Fruit fly (Drosophila melanogaster): Measurements from ENCODE around the gene RpL9.
A peak's percentile ranks its signal among the peaks of the same experiment; 100 is the strongest.

Gene RpL9

DNA sequence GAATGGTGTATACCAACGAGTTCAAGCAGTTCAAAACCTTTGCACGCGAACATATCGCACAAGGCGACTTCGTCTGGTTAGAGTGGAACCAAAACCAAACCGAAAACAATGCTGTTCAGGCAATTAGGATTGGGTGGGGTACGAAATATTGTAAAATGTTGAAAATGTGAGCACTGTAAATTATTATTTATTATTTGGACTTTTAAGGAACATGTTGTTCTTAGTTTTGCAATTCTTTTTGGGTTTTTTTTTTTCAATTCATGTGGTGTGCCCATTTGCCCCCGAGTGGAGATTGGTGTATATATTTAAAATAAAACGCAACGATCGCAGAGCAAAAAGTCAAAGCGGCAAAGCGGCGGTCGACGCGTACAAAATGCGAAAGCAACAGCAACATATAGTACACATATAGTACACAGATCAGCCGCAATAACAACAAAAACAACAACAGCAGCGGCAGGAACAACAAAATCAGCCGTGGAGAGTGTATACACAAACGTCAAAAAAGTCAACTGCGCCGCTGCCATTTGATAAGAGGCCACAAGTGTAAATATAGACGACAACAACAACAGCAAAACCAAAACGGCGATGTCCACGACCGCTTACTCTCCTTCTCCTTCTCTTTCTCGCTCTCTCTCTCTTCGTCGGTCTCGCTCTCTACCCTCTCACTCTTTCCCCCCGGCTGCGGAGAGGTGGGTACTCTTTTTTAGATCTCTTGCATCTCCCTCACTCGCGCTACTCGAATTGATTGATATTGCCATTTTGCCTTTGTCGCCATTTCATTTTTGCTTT lies 40.9 kb upstream of the RpL9 start (continued):
- no peak for TF ChIP-seq CG4404 (GFP tag; IDR thresholded peaks at IDR 0.05)
- TF ChIP-seq her (GFP tag; optimal IDR thresholded peaks at IDR 0.05) = no peak
- TF ChIP-seq Aef1 (GFP tag; IDR thresholded peaks at IDR 0.05) = peak; percentile 74
- no peak for TF ChIP-seq Dad (GFP tag; optimal IDR thresholded peaks at IDR 0.05)
- peak; percentile 19 for TF ChIP-seq CG13775 (GFP tag; optimal IDR thresholded peaks at IDR 0.05)
- no peak for TF ChIP-seq CG3995 (GFP tag; optimal IDR thresholded peaks at IDR 0.05)
- TF ChIP-seq pan (optimal IDR thresholded peaks at IDR 0.05) = no peak
- TF ChIP-seq pan (GFP tag; optimal IDR thresholded peaks at IDR 0.05 in 1 of 2, IDR thresholded peaks at IDR 0.05 in 1 of 2) = peak in 1 of 2 experiments; percentile 14
- no peak for TF ChIP-seq CG12942 (GFP tag; optimal IDR thresholded peaks at IDR 0.05)
- no peak for TF ChIP-seq CG7357 (GFP tag; IDR thresholded peaks at IDR 0.05)
- TF ChIP-seq HLH54F (GFP tag; optimal IDR thresholded peaks at IDR 0.05) = no peak
- TF ChIP-seq Hmx (GFP tag; optimal IDR thresholded peaks at IDR 0.05) = no peak
- no peak for TF ChIP-seq pzg (GFP tag; optimal IDR thresholded peaks at IDR 0.05)
- TF ChIP-seq nerfin-1 (tag; optimal IDR thresholded peaks at IDR 0.05) = peak; percentile 55
- TF ChIP-seq CG2129 (GFP tag; IDR thresholded peaks at IDR 0.05; ENCODE audit: partially characterized antibody) = no peak
- peak; percentile 74 for TF ChIP-seq Hmr (GFP tag; optimal IDR thresholded peaks at IDR 0.05)
- no peak for TF ChIP-seq eyg (GFP tag; optimal IDR thresholded peaks at IDR 0.05)
- TF ChIP-seq twi (tag; optimal IDR thresholded peaks at IDR 0.05) = no peak
- TF ChIP-seq ro (GFP tag; IDR thresholded peaks at IDR 0.05) = no peak
- TF ChIP-seq zen2 (GFP tag; IDR thresholded peaks at IDR 0.05; ENCODE audit: partially characterized antibody) = no peak
- no peak for TF ChIP-seq CG3065 (GFP tag; optimal IDR thresholded peaks at IDR 0.05)
- TF ChIP-seq Rfx (GFP tag; IDR thresholded peaks at IDR 0.05) = peak; percentile 39; the same call in 1 of the 2 replicates
- TF ChIP-seq Dip3 (GFP tag; optimal IDR thresholded peaks at IDR 0.05) = peak; percentile 66
- TF ChIP-seq CG30431 (GFP tag; optimal IDR thresholded peaks at IDR 0.05) = no peak
- peak; percentile 63 for TF ChIP-seq CrebB (tag; optimal IDR thresholded peaks at IDR 0.05)
- TF ChIP-seq Usf (GFP tag; optimal IDR thresholded peaks at IDR 0.05) = no peak
- TF ChIP-seq CG14965 (GFP tag; optimal IDR thresholded peaks at IDR 0.05; ENCODE audit: borderline replicate concordance) = no peak
- TF ChIP-seq Hr51 (GFP tag; optimal IDR thresholded peaks at IDR 0.05) = peak in 1 of 2 experiments; percentile 28
- no peak for TF ChIP-seq ab (GFP tag; optimal IDR thresholded peaks at IDR 0.05)
- TF ChIP-seq Tbp (GFP tag; optimal IDR thresholded peaks at IDR 0.05) = no peak
- TF ChIP-seq CG32772 (GFP tag; IDR thresholded peaks at IDR 0.05) = no peak
- TF ChIP-seq Drgx (GFP tag; IDR thresholded peaks at IDR 0.05) = peak; percentile 42
- peak; percentile 71; the same call in 1 of the 4 replicates for TF ChIP-seq chinmo (GFP tag; IDR thresholded peaks at IDR 0.05; ENCODE audit: partially characterized antibody)
- peak; percentile 83 for TF ChIP-seq kni (GFP tag; optimal IDR thresholded peaks at IDR 0.05)
- TF ChIP-seq Awh (GFP tag; IDR thresholded peaks at IDR 0.05) = peak; percentile 52; the same call in 1 of the 2 replicates
- TF ChIP-seq croc (GFP tag; conservative IDR thresholded peaks at IDR 0.05) = no peak
- no peak for TF ChIP-seq Neu2 (GFP tag; optimal IDR thresholded peaks at IDR 0.05; ENCODE audit: borderline replicate concordance)
- peak; percentile 32 for TF ChIP-seq CG7556 (GFP tag; optimal IDR thresholded peaks at IDR 0.05)
- peak; percentile 14 for TF ChIP-seq Sox100B (GFP tag; optimal IDR thresholded peaks at IDR 0.05)
- no peak for TF ChIP-seq trem (tag; optimal IDR thresholded peaks at IDR 0.05)
- TF ChIP-seq da (GFP tag; optimal IDR thresholded peaks at IDR 0.05) = no peak
- TF ChIP-seq CG4360 (GFP tag; IDR thresholded peaks at IDR 0.05) = peak; percentile 92
- no peak for TF ChIP-seq CG7928 (GFP tag; optimal IDR thresholded peaks at IDR 0.05)
- no peak for TF ChIP-seq CG7963 (GFP tag; IDR thresholded peaks at IDR 0.05; ENCODE audit: partially characterized antibody)
- no peak for TF ChIP-seq chif (GFP tag; optimal IDR thresholded peaks at IDR 0.05)
- no peak for TF ChIP-seq Atf3 (GFP tag; optimal IDR thresholded peaks at IDR 0.05)
- TF ChIP-seq ato (GFP tag; IDR thresholded peaks at IDR 0.05; ENCODE audit: partially characterized antibody) = no peak
- no peak for TF ChIP-seq esg (GFP tag; conservative IDR thresholded peaks at IDR 0.05)
- TF ChIP-seq CG30403 (GFP tag; optimal IDR thresholded peaks at IDR 0.05) = peak; percentile 42
- TF ChIP-seq pita (GFP tag; optimal IDR thresholded peaks at IDR 0.05) = no peak

Data from whole organism, embryonic.